Worm (Caenorhabditis elegans) whole organism, mixed stage, embryonic: ENCODE results near the gene R53.8.

Experiments
- blmp-1 ChIP-seq: fragments of 150-350 bp; optimal IDR thresholded peaks from 2 replicates; lab custom pipeline; 2014; ENCODE audit warnings: missing biosample characterization, missing genetic modification characterization
- elt-1 ChIP-seq: sonication (generic microtip); optimal IDR thresholded peaks from 2 replicates; lab custom pipeline; 2017; ENCODE audit warnings: missing genetic modification characterization, mild to moderate bottlenecking, missing compliant biosample characterization, antibody characterized with exemption, moderate library complexity, borderline replicate concordance; ENCODE audit not compliant: insufficient read depth
- lin-32 ChIP-seq: fragments of 200-800 bp; sonication (Bioruptor generic); optimal IDR thresholded peaks from 2 replicates; lab custom pipeline; 2018; ENCODE audit warnings: mild to moderate bottlenecking, missing genetic modification characterization, missing compliant biosample characterization
- lsy-2 ChIP-seq: fragments of 150-350 bp; optimal IDR thresholded peaks from 2 replicates; lab custom pipeline; 2014; ENCODE audit warnings: missing biosample characterization, missing genetic modification characterization
- nhr-12 ChIP-seq: fragments of 150-350 bp; optimal IDR thresholded peaks from 2 replicates; lab custom pipeline; 2014; ENCODE audit warnings: missing biosample characterization, missing genetic modification characterization
- pha-4 ChIP-seq: fragments of 150-350 bp; optimal IDR thresholded peaks from 2 replicates; lab custom pipeline; 2018; ENCODE audit warnings: missing biosample characterization, missing genetic modification reagents, missing genetic modification characterization
- unc-39 ChIP-seq: fragments of 150-350 bp; optimal IDR thresholded peaks from 2 replicates; lab custom pipeline; 2014; ENCODE audit warnings: missing biosample characterization, missing genetic modification characterization
- ztf-11 ChIP-seq: fragments of 150-350 bp; optimal IDR thresholded peaks from 2 replicates; lab custom pipeline; 2014; ENCODE audit warnings: missing biosample characterization, missing genetic modification characterization

DNA sequence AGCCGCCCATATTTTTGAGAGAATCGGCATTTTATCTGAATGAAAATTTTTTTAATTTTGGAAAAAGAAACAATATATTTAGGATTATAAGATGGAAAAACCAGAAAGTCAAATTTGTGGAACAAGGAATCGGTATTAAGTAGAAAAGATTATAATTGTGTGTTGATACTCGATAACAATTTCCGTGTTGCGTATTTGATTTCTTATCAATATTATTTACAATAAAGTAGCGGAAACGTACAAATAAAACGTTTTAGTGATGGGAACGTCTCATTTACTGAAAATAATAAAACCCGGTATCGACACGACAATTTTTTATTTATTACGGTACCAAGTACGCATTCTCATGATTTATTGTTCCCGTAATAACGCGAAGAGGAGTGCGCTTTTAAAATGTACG is 39.6 kb upstream of the R53.8 start, which contains the start of gene C05C10.3:
- no peak for TF ChIP-seq blmp-1 (tag; lab: Kevin White, UChicago)
- TF ChIP-seq pha-4 (tag; lab: Kevin White, UChicago): no peak
- TF ChIP-seq lin-32 (GFP tag; lab: Kevin White, UChicago): no peak
- TF ChIP-seq elt-1 (tag; lab: Kevin White, UChicago): no peak
- TF ChIP-seq lsy-2: no peak
- TF ChIP-seq unc-39 (tag; lab: Kevin White, UChicago): no peak
- TF ChIP-seq ztf-11 (tag; lab: Kevin White, UChicago): no peak
- no peak for TF ChIP-seq nhr-12
